Worm (Caenorhabditis elegans) whole organism, early embryonic: Measurements from ENCODE around the gene T08D10.5.

Experiments
- B0310.2 ChIP-seq: sonication (generic microtip); optimal IDR thresholded peaks from 2 replicates; lab custom pipeline; 2016; ENCODE audit warnings: mild to moderate bottlenecking, missing genetic modification characterization, missing compliant biosample characterization
- F13C5.2 ChIP-seq: sonication (generic microtip); optimal IDR thresholded peaks from 2 replicates; lab custom pipeline; 2017; ENCODE audit warnings: mild to moderate bottlenecking, missing genetic modification characterization, inconsistent platforms, missing compliant biosample characterization
- aly-1 ChIP-seq: sonication (generic microtip); optimal IDR thresholded peaks from 2 replicates; lab custom pipeline; 2016; ENCODE audit warnings: missing genetic modification characterization, missing compliant biosample characterization
- ama-1 ChIP-seq: fragments of 150-350 bp; optimal IDR thresholded peaks from 2 replicates; lab custom pipeline; 2014
- ceh-13 ChIP-seq: fragments of 200-800 bp; sonication (Bioruptor generic); optimal IDR thresholded peaks from 2 replicates; lab custom pipeline; 2018; ENCODE audit warnings: mild to moderate bottlenecking, missing genetic modification characterization, missing compliant biosample characterization
- ceh-36 ChIP-seq: sonication (generic microtip); optimal IDR thresholded peaks from 2 replicates; lab custom pipeline; 2016; ENCODE audit warnings: missing genetic modification characterization, inconsistent platforms, missing compliant biosample characterization
- ets-7 ChIP-seq: sonication (generic microtip); optimal IDR thresholded peaks from 2 replicates; lab custom pipeline; 2016; ENCODE audit warnings: missing genotype, missing genetic modification characterization, missing compliant biosample characterization
- flt-1 ChIP-seq: fragments of 200-800 bp; sonication (Bioruptor generic); IDR thresholded peaks from 2 replicates; pipeline ENCODE4 v1.3.6; 2022; ENCODE audit warnings: missing genetic modification characterization, missing compliant biosample characterization
- hmbx-1 ChIP-seq: sonication (generic microtip); optimal IDR thresholded peaks from 2 replicates; lab custom pipeline; 2016; ENCODE audit warnings: mild to moderate bottlenecking, missing genetic modification characterization, missing compliant biosample characterization
- hmg-4 ChIP-seq: fragments of 200-800 bp; sonication (Bioruptor generic); optimal IDR thresholded peaks from 2 replicates; lab custom pipeline; 2018; ENCODE audit warnings: mild to moderate bottlenecking, missing genetic modification characterization, missing compliant biosample characterization
- hnd-1 ChIP-seq: sonication (generic microtip); optimal IDR thresholded peaks from 2 replicates; lab custom pipeline; 2016; ENCODE audit warnings: missing genetic modification characterization, missing compliant biosample characterization
- pes-1 ChIP-seq: fragments of 200-800 bp; sonication (Bioruptor generic); IDR thresholded peaks from 2 replicates; pipeline ENCODE4 v1.3.6; 2022; ENCODE audit warnings: missing genetic modification reagents, missing genetic modification characterization, missing compliant biosample characterization
- scrt-1 ChIP-seq: fragments of 200-800 bp; sonication (Bioruptor generic); IDR thresholded peaks from 2 replicates; pipeline ENCODE4 v1.3.6; 2022; ENCODE audit warnings: missing genetic modification characterization, missing compliant biosample characterization
- sea-1 ChIP-seq: fragments of 200-800 bp; sonication (Bioruptor generic); conservative IDR thresholded peaks from 2 replicates; pipeline ENCODE4 v1.3.6; 2022; ENCODE audit warnings: missing genetic modification characterization, missing compliant biosample characterization
- tbx-11 ChIP-seq: fragments of 200-800 bp; sonication (Bioruptor generic); IDR thresholded peaks from 2 replicates; pipeline ENCODE4 v1.3.6; 2022; ENCODE audit warnings: missing genetic modification characterization, missing compliant biosample characterization
- tbx-37 ChIP-seq: fragments of 200-800 bp; sonication (Bioruptor generic); conservative IDR thresholded peaks from 2 replicates; pipeline ENCODE4 v1.3.6; 2022; ENCODE audit warnings: missing genetic modification reagents, missing genetic modification characterization, missing compliant biosample characterization
- tra-4 ChIP-seq: sonication (generic microtip); optimal IDR thresholded peaks from 2 replicates; lab custom pipeline; 2017; ENCODE audit warnings: missing genetic modification characterization, missing compliant biosample characterization

The T08D10.5 gene

DNA sequence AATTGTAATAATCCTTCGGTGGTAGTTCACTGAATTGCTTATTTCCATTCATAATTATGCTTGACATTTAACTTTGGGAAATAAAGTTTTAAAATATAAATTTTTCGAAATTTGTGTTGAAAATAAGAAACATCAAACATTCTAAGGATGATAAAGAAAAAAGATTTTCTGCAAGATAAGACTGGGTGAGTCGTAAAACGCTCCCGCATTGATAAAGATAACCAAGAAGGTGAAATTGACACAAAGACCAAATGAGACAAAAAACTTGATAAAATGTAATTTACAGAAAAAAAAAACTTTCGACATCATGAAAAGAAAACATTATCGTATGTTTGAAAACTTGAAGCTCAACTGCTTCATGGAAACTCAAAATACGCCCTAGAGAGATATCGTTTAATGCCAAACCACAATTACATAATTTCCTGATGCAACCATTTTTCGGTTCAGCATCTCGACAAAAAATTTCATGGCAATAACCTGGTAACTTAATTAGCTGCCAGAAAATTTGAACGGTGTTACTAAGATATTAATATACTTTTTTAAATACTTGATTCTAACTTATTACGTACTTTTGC, 10.8 kb downstream of the T08D10.5 start:
- TF ChIP-seq sea-1 = no peak
- TF ChIP-seq tbx-37 (GFP tag; lab: Robert Waterston, UW) = no peak
- TF ChIP-seq aly-1 (tag; lab: Kevin White, UChicago) = no peak
- TF ChIP-seq hmg-4 (GFP tag; lab: Kevin White, UChicago) = no peak
- TF ChIP-seq ama-1 = no peak
- TF ChIP-seq pes-1 (GFP tag; lab: Robert Waterston, UW) = no peak
- TF ChIP-seq hnd-1 (tag; lab: Kevin White, UChicago) = no peak
- TF ChIP-seq B0310.2 (tag; lab: Kevin White, UChicago) = no peak
- no peak for TF ChIP-seq scrt-1 (GFP tag; lab: Robert Waterston, UW)
- TF ChIP-seq tra-4 (tag; lab: Kevin White, UChicago) = no peak
- no peak for TF ChIP-seq ceh-13 (GFP tag; lab: Kevin White, UChicago)
- TF ChIP-seq F13C5.2 (tag; lab: Kevin White, UChicago) = no peak
- TF ChIP-seq tbx-11 = no peak

DNA sequence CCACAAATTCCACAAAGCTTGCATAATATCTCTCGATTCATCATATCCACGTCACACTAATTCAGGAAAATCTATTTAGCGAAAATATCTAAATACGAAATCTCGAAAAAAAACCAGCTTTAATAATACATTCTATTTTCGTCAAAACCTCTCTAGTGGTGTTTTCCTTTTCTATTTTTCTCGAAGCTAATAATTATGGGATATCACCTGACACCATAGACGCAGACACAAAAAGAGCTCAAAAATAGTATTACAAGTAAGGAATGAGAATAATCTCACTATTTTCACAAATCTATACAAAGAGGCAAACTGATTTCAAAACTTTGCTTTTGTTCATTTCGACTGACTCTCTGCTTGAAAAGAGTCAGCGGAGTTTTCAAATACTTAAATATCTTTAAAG, 11.7 kb downstream of the T08D10.5 start:
- TF ChIP-seq ets-7 (tag; lab: Kevin White, UChicago) (no peak), tra-4 (tag; lab: Kevin White, UChicago) (no peak), scrt-1 (GFP tag; lab: Robert Waterston, UW) (no peak), ama-1 (no peak), ceh-13 (GFP tag; lab: Kevin White, UChicago) (no peak), hmg-4 (GFP tag; lab: Kevin White, UChicago) (no peak), sea-1 (no peak), tbx-37 (GFP tag; lab: Robert Waterston, UW) (no peak), flt-1 (no peak), pes-1 (GFP tag; lab: Robert Waterston, UW) (no peak), tbx-11 (no peak), B0310.2 (tag; lab: Kevin White, UChicago) (no peak), ceh-36 (tag; lab: Kevin White, UChicago) (no peak), aly-1 (tag; lab: Kevin White, UChicago) (no peak), hnd-1 (tag; lab: Kevin White, UChicago) (no peak), F13C5.2 (tag; lab: Kevin White, UChicago) (no peak), hmbx-1 (tag; lab: Kevin White, UChicago) (no peak)

DNA sequence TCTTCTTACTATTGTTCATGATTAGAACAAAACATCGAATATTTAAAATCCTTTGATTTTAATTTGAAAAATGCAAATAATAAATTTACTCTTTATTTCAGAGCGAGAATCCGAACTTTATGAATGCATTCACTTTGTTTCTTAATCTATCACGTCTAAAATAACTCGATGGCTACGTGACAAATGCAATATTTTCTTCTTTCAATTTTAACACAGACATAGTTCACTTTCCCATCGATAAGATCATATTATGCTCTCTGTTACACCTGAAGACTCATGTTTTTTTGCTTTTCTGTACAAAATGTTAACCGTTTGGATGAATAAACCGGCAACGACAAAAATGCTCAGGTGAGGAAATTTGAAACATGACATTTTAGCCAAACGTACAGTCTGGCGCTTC, 12.2 kb downstream of the T08D10.5 start:
- TF ChIP-seq tbx-37 (GFP tag; lab: Robert Waterston, UW) = no peak

- TF ChIP-seq ceh-36 (tag; lab: Kevin White, UChicago) = no peak
- no peak for TF ChIP-seq ets-7 (tag; lab: Kevin White, UChicago)
- TF ChIP-seq flt-1 = no peak
- TF ChIP-seq tbx-11 = no peak
- no peak for TF ChIP-seq tbx-37 (GFP tag; lab: Robert Waterston, UW)
- TF ChIP-seq F13C5.2 (tag; lab: Kevin White, UChicago) = no peak
- no peak for TF ChIP-seq hnd-1 (tag; lab: Kevin White, UChicago)
- TF ChIP-seq hmbx-1 (tag; lab: Kevin White, UChicago) = no peak
- no peak for TF ChIP-seq hmg-4 (GFP tag; lab: Kevin White, UChicago)
- no peak for TF ChIP-seq sea-1
- no peak for TF ChIP-seq aly-1 (tag; lab: Kevin White, UChicago)
- no peak for TF ChIP-seq pes-1 (GFP tag; lab: Robert Waterston, UW)
- no peak for TF ChIP-seq ama-1
- TF ChIP-seq tra-4 (tag; lab: Kevin White, UChicago) = no peak
- no peak for TF ChIP-seq B0310.2 (tag; lab: Kevin White, UChicago)
- no peak for TF ChIP-seq ceh-13 (GFP tag; lab: Kevin White, UChicago)
- TF ChIP-seq scrt-1 (GFP tag; lab: Robert Waterston, UW) = no peak
These were observed 14.0 kb downstream of the T08D10.5 start for ce11 chrX:11971323-11971722.

ce11 chrX:11974629-11975085, 17.3 kb downstream of the T08D10.5 start, which contains the start of gene set-6:
TSS of gene set-6 (minus strand) at chrX:11974679.
- TF ChIP-seq ceh-13 (GFP tag; lab: Kevin White, UChicago) (no peak), hmg-4 (GFP tag; lab: Kevin White, UChicago) (no peak), hmbx-1 (tag; lab: Kevin White, UChicago) (no peak), B0310.2 (tag; lab: Kevin White, UChicago) (no peak), hnd-1 (tag; lab: Kevin White, UChicago) (no peak), sea-1 (no peak), ets-7 (tag; lab: Kevin White, UChicago) (no peak), scrt-1 (GFP tag; lab: Robert Waterston, UW) (no peak), tbx-37 (GFP tag; lab: Robert Waterston, UW) (no peak), tra-4 (tag; lab: Kevin White, UChicago) (no peak), F13C5.2 (tag; lab: Kevin White, UChicago) (no peak)

DNA sequence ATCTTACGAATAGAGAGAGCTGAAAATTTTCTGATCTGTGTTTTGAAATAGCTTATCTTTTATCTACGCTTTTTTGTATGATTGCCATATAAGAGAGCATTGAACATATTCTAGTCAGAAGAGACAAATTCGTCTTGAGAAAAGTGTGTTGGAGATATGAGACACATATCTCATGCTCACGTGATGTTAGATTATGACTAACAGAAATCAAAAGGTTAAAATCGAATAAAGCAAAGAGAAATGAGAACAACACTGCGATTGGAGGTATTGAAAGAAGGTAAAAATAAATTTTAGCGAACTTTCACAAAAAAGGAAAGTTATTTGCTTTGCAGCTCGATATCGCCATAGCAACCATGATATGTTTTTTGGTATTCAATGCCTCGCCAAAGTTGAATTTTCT, 24.7 kb downstream of the T08D10.5 start, which contains the start of gene nhr-167:
nhr-167 (minus strand) TSS at position 21 of the 400 bp plus-strand sequence.
- TF ChIP-seq B0310.2 (tag; lab: Kevin White, UChicago) (no peak), tra-4 (tag; lab: Kevin White, UChicago) (no peak), hnd-1 (tag; lab: Kevin White, UChicago) (no peak), ceh-36 (tag; lab: Kevin White, UChicago) (no peak), F13C5.2 (tag; lab: Kevin White, UChicago) (no peak), hmg-4 (GFP tag; lab: Kevin White, UChicago) (no peak), pes-1 (GFP tag; lab: Robert Waterston, UW) (no peak), aly-1 (tag; lab: Kevin White, UChicago) (no peak), tbx-11 (no peak), sea-1 (no peak), tbx-37 (GFP tag; lab: Robert Waterston, UW) (no peak), scrt-1 (GFP tag; lab: Robert Waterston, UW) (no peak), ama-1 (no peak), hmbx-1 (tag; lab: Kevin White, UChicago) (no peak), flt-1 (no peak), ceh-13 (GFP tag; lab: Kevin White, UChicago) (no peak), ets-7 (tag; lab: Kevin White, UChicago) (no peak)
